Fruit fly (Drosophila melanogaster): ENCODE results near the gene Gba1b.
A peak's percentile ranks its signal among the peaks of the same experiment; 100 is the strongest.

Gene Gba1b

DNA sequence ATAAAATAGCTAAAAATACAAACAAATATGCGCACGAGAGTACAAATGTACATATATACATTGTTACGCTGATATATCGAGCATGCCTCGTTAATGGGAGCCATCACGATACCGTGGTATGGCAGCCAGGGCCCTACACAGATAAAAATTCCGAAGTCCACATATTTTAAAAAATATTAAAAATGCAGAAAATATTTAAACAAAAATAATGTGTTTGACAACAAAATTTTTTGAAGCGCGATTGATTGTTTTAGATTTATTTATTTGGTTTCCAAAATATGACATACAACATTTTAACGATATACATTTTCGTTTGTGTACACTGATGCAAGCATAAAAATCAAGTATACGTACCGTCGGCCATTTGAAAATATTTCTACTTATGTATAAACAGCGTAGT, 22.1 kb downstream of the Gba1b start (continued):
- TF ChIP-seq croc (GFP tag; conservative IDR thresholded peaks at IDR 0.05): peak; percentile 28; the same call in 2 of the 3 replicates
- TF ChIP-seq slbo (GFP tag; IDR thresholded peaks at IDR 0.05): peak; percentile 92
- no peak; the same call in 2 of the 3 replicates for TF ChIP-seq CG34422 (GFP tag; IDR thresholded peaks at IDR 0.05)
- peak; percentile 60 for TF ChIP-seq run (tag; optimal IDR thresholded peaks at IDR 0.05)
- TF ChIP-seq ken (GFP tag; IDR thresholded peaks at IDR 0.05): peak; percentile 64; the same call in 1 of the 3 replicates
- no peak for TF ChIP-seq aop (GFP tag; IDR thresholded peaks at IDR 0.05)
- TF ChIP-seq Mes4 (GFP tag; optimal IDR thresholded peaks at IDR 0.05): peak; percentile 16
- peak in 1 of 2 experiments; percentile 50 for TF ChIP-seq Eip74EF (GFP tag; optimal IDR thresholded peaks at IDR 0.05)
- no peak for TF ChIP-seq Gsc (GFP tag; IDR thresholded peaks at IDR 0.05)
- TF ChIP-seq tap (tag; optimal IDR thresholded peaks at IDR 0.05): peak; percentile 63
- TF ChIP-seq en (GFP tag; optimal IDR thresholded peaks at IDR 0.05): peak; percentile 42
- peak; percentile 81 for TF ChIP-seq CG7372 (GFP tag; IDR thresholded peaks at IDR 0.05)
- TF ChIP-seq CG12769 (tag; optimal IDR thresholded peaks at IDR 0.05): peak; percentile 82
- peak; percentile 65 for TF ChIP-seq CG1647 (GFP tag; optimal IDR thresholded peaks at IDR 0.05)
- TF ChIP-seq scrt (GFP tag; optimal IDR thresholded peaks at IDR 0.05): peak; percentile 78
- TF ChIP-seq yki (optimal IDR thresholded peaks at IDR 0.05): no peak
- peak; percentile 79; the same call in 2 of the 3 replicates for TF ChIP-seq otp (GFP tag; IDR thresholded peaks at IDR 0.05)
- TF ChIP-seq CG10431 (GFP tag; optimal IDR thresholded peaks at IDR 0.05): no peak
- peak; percentile 78 for TF ChIP-seq CG13624 (GFP tag; optimal IDR thresholded peaks at IDR 0.05)
- peak; percentile 89 for TF ChIP-seq Meics (GFP tag; optimal IDR thresholded peaks at IDR 0.05)
- peak; percentile 75; the same call in 2 of the 3 replicates for TF ChIP-seq CG11456 (GFP tag; IDR thresholded peaks at IDR 0.05)
- TF ChIP-seq Six4 (GFP tag; optimal IDR thresholded peaks at IDR 0.05): peak; percentile 48
- TF ChIP-seq CG4424 (GFP tag; optimal IDR thresholded peaks at IDR 0.05): peak; percentile 64
- TF ChIP-seq tgo (GFP tag; IDR thresholded peaks at IDR 0.05): peak; percentile 82
- TF ChIP-seq Hey (tag; optimal IDR thresholded peaks at IDR 0.05): no peak
- peak; percentile 84 for TF ChIP-seq caup (GFP tag; optimal IDR thresholded peaks at IDR 0.05; ENCODE audit: severe bottlenecking)
- peak; percentile 59 for TF ChIP-seq CG1602 (GFP tag; optimal IDR thresholded peaks at IDR 0.05)
- peak; percentile 64 for TF ChIP-seq ttk (GFP tag; IDR thresholded peaks at IDR 0.05)
- peak; percentile 51 for TF ChIP-seq CG12104 (GFP tag; optimal IDR thresholded peaks at IDR 0.05)
- TF ChIP-seq Dbx (GFP tag; IDR thresholded peaks at IDR 0.05): peak; percentile 92
- TF ChIP-seq CG10543 (GFP tag; optimal IDR thresholded peaks at IDR 0.05): no peak
- TF ChIP-seq CG10979 (tag; optimal IDR thresholded peaks at IDR 0.05): peak; percentile 56
- TF ChIP-seq Scr (GFP tag; IDR thresholded peaks at IDR 0.05; ENCODE audit: partially characterized antibody): no peak
- peak; percentile 68 for TF ChIP-seq CG4854 (GFP tag; optimal IDR thresholded peaks at IDR 0.05)
- peak; percentile 44 for TF ChIP-seq Ssrp (tag; optimal IDR thresholded peaks at IDR 0.05)
- TF ChIP-seq exex (tag; optimal IDR thresholded peaks at IDR 0.05): peak; percentile 54
- peak; percentile 74 for TF ChIP-seq Hsf (GFP tag; optimal IDR thresholded peaks at IDR 0.05)
- peak; percentile 54 for TF ChIP-seq eyg (GFP tag; optimal IDR thresholded peaks at IDR 0.05)
- TF ChIP-seq Dref (GFP tag; IDR thresholded peaks at IDR 0.05): no peak
- TF ChIP-seq HHEX (GFP tag; optimal IDR thresholded peaks at IDR 0.05): peak; percentile 67
- TF ChIP-seq nmo (GFP tag; optimal IDR thresholded peaks at IDR 0.05): peak; percentile 71
- TF ChIP-seq h (optimal IDR thresholded peaks at IDR 0.05): no peak
- no peak for TF ChIP-seq Lhr (GFP tag; optimal IDR thresholded peaks at IDR 0.05)
- TF ChIP-seq CG9609 (GFP tag; optimal IDR thresholded peaks at IDR 0.05): peak; percentile 43
- TF ChIP-seq Bgb (GFP tag; IDR thresholded peaks at IDR 0.05; ENCODE audit: partially characterized antibody): no peak
- TF ChIP-seq D (optimal IDR thresholded peaks at IDR 0.05): no peak
- TF ChIP-seq D (GFP tag; optimal IDR thresholded peaks at IDR 0.05): peak; percentile 10
- no peak for TF ChIP-seq ato (GFP tag; IDR thresholded peaks at IDR 0.05; ENCODE audit: partially characterized antibody)
- TF ChIP-seq E2f2 (GFP tag; IDR thresholded peaks at IDR 0.05): peak; percentile 56; the same call in 1 of the 2 replicates
- TF ChIP-seq CG32772 (GFP tag; IDR thresholded peaks at IDR 0.05): peak; percentile 68; the same call in 1 of the 2 replicates
- peak; percentile 87 for TF ChIP-seq sens (GFP tag)
- TF ChIP-seq CG10209 (GFP tag; optimal IDR thresholded peaks at IDR 0.05): peak; percentile 75
